Worm (Caenorhabditis elegans) whole organism, late embryonic: ENCODE measurements around the gene ssq-2.
"Not testable (repeated sequence)": the region's sequence is repeated elsewhere in the genome, so short reads cannot be mapped to it uniquely, and the experiment has no call there.

Experiments
- F13H6.1 ChIP-seq: sonication (generic microtip); optimal IDR thresholded peaks from 2 replicates; lab custom pipeline; 2016; ENCODE audit warnings: missing genetic modification characterization, missing compliant biosample characterization
- ceh-18 ChIP-seq: sonication (generic microtip); optimal IDR thresholded peaks from 2 replicates; lab custom pipeline; 2016; ENCODE audit warnings: missing genetic modification characterization, missing compliant biosample characterization
- ceh-2 ChIP-seq: sonication (generic microtip); optimal IDR thresholded peaks from 2 replicates; lab custom pipeline; 2016; ENCODE audit warnings: missing genotype, missing genetic modification characterization, missing compliant biosample characterization
- ceh-22 ChIP-seq: sonication (generic microtip); optimal IDR thresholded peaks from 2 replicates; lab custom pipeline; 2017; ENCODE audit warnings: missing biosample characterization, missing genetic modification characterization
- ceh-24 ChIP-seq: sonication (generic microtip); optimal IDR thresholded peaks from 2 replicates; lab custom pipeline; 2016; ENCODE audit warnings: mild to moderate bottlenecking, missing genetic modification characterization, missing compliant biosample characterization
- ceh-30 ChIP-seq: fragments of 150-350 bp; optimal IDR thresholded peaks from 2 replicates; lab custom pipeline; 2014; ENCODE audit warnings: missing biosample characterization, missing genetic modification characterization
- ceh-31 ChIP-seq: sonication (generic microtip); optimal IDR thresholded peaks from 2 replicates; lab custom pipeline; 2016; ENCODE audit warnings: missing genetic modification characterization, missing compliant biosample characterization
- ceh-48 ChIP-seq: sonication (generic microtip); optimal IDR thresholded peaks from 2 replicates; lab custom pipeline; 2016; ENCODE audit warnings: missing genetic modification characterization, inconsistent platforms, missing compliant biosample characterization
- ceh-6 ChIP-seq: fragments of 200-800 bp; sonication (Bioruptor generic); optimal IDR thresholded peaks from 2 replicates; lab custom pipeline; 2018; ENCODE audit warnings: mild to moderate bottlenecking, missing genetic modification characterization, missing compliant biosample characterization
- ceh-9 ChIP-seq: sonication (generic microtip); optimal IDR thresholded peaks from 2 replicates; lab custom pipeline; 2016; ENCODE audit warnings: mild to moderate bottlenecking, missing genetic modification characterization, inconsistent platforms, missing compliant biosample characterization
- che-1 ChIP-seq: sonication (generic microtip); optimal IDR thresholded peaks from 2 replicates; lab custom pipeline; 2016; ENCODE audit warnings: mild to moderate bottlenecking, missing genetic modification characterization, missing compliant biosample characterization
- fax-1 ChIP-seq: sonication (generic microtip); optimal IDR thresholded peaks from 2 replicates; lab custom pipeline; 2016; ENCODE audit warnings: missing genotype, missing genetic modification characterization, missing compliant biosample characterization
- fkh-10 ChIP-seq: fragments of 150-350 bp; optimal IDR thresholded peaks from 2 replicates; lab custom pipeline; 2014; ENCODE audit warnings: missing biosample characterization, missing genetic modification reagents, missing genetic modification characterization
- fkh-6 ChIP-seq: sonication (generic microtip); optimal IDR thresholded peaks from 2 replicates; lab custom pipeline; 2016; ENCODE audit warnings: missing genetic modification characterization, missing compliant biosample characterization
- hlh-15 ChIP-seq: sonication (generic microtip); optimal IDR thresholded peaks from 2 replicates; lab custom pipeline; 2016; ENCODE audit warnings: missing genetic modification characterization, missing compliant biosample characterization
- lin-11 ChIP-seq: fragments of 200-800 bp; sonication (Bioruptor generic); optimal IDR thresholded peaks from 2 replicates; lab custom pipeline; 2018; ENCODE audit warnings: mild to moderate bottlenecking, missing genetic modification characterization, missing compliant biosample characterization
- madf-2 ChIP-seq: sonication (generic microtip); optimal IDR thresholded peaks from 2 replicates; lab custom pipeline; 2017; ENCODE audit warnings: missing genetic modification characterization, missing compliant biosample characterization
- nfya-1 ChIP-seq: sonication (generic microtip); optimal IDR thresholded peaks from 2 replicates; lab custom pipeline; 2017; ENCODE audit warnings: missing genetic modification characterization, mild to moderate bottlenecking, missing compliant biosample characterization, antibody characterized with exemption, moderate library complexity
- nhr-11 ChIP-seq: fragments of 150-350 bp; optimal IDR thresholded peaks from 2 replicates; lab custom pipeline; 2014; ENCODE audit warnings: missing biosample characterization, missing genetic modification characterization
- nhr-232 ChIP-seq: sonication (generic microtip); optimal IDR thresholded peaks from 2 replicates; lab custom pipeline; 2016; ENCODE audit warnings: missing genetic modification characterization, missing compliant biosample characterization
- npax-4 ChIP-seq: sonication (generic microtip); optimal IDR thresholded peaks from 2 replicates; lab custom pipeline; 2016; ENCODE audit warnings: missing genetic modification characterization, missing compliant biosample characterization
- odd-2 ChIP-seq: sonication (generic microtip); optimal IDR thresholded peaks from 2 replicates; lab custom pipeline; 2017; ENCODE audit warnings: antibody characterized with exemption, mild to moderate bottlenecking, missing genetic modification characterization, missing compliant biosample characterization
- pat-9 ChIP-seq: fragments of 200-800 bp; sonication (Bioruptor generic); optimal IDR thresholded peaks from 2 replicates; lab custom pipeline; 2018; ENCODE audit warnings: mild to moderate bottlenecking, missing genetic modification characterization, moderate library complexity, missing compliant biosample characterization
- pax-1 ChIP-seq: fragments of 150-350 bp; optimal IDR thresholded peaks from 2 replicates; lab custom pipeline; 2014; ENCODE audit warnings: missing biosample characterization, missing genetic modification characterization
- pha-2 ChIP-seq: sonication (generic microtip); optimal IDR thresholded peaks from 2 replicates; lab custom pipeline; 2017; ENCODE audit warnings: mild to moderate bottlenecking, missing genetic modification characterization, missing compliant biosample characterization
- pqm-1 ChIP-seq: sonication (generic microtip); optimal IDR thresholded peaks from 2 replicates; lab custom pipeline; 2016; ENCODE audit warnings: missing genetic modification characterization, missing compliant biosample characterization
- pros-1 ChIP-seq: fragments of 150-350 bp; optimal IDR thresholded peaks from 2 replicates; lab custom pipeline; 2014; ENCODE audit warnings: missing biosample characterization, missing genetic modification reagents, missing genetic modification characterization
- ref-2 ChIP-seq: sonication (generic microtip); optimal IDR thresholded peaks from 2 replicates; lab custom pipeline; 2016; ENCODE audit warnings: missing genetic modification characterization, missing compliant biosample characterization
- rnt-1 ChIP-seq: sonication (generic microtip); optimal IDR thresholded peaks from 2 replicates; lab custom pipeline; 2016; ENCODE audit warnings: missing genetic modification characterization, missing compliant biosample characterization
- sdc-2 ChIP-seq: sonication (generic microtip); optimal IDR thresholded peaks from 2 replicates; lab custom pipeline; 2016; ENCODE audit warnings: missing genotype, missing genetic modification characterization, missing compliant biosample characterization
- syd-9 ChIP-seq: sonication (generic microtip); optimal IDR thresholded peaks from 2 replicates; lab custom pipeline; 2016; ENCODE audit warnings: mild to moderate bottlenecking, missing genetic modification characterization, moderate library complexity, missing compliant biosample characterization
- tbx-7 ChIP-seq: sonication (generic microtip); optimal IDR thresholded peaks from 2 replicates; lab custom pipeline; 2016; ENCODE audit warnings: missing genotype, missing genetic modification characterization, missing compliant biosample characterization
- ttx-3 ChIP-seq: sonication (generic microtip); optimal IDR thresholded peaks from 2 replicates; lab custom pipeline; 2016; ENCODE audit warnings: missing genetic modification reagents, missing genetic modification characterization, missing compliant biosample characterization
- unc-3 ChIP-seq, 2 experiments: fragments of 200-800 bp in 1 of 2; sonication (Bioruptor generic) in 1 of 2; sonication (generic microtip) in 1 of 2; conservative IDR thresholded peaks in 1 of 2; optimal IDR thresholded peaks in 1 of 2; 2 replicates each; pipeline versions ENCODE4 v1.3.6 to Lab custom; 2016 to 2022; ENCODE audit warnings: missing compliant biosample characterization in 2 of 2, missing genetic modification characterization in 2 of 2, missing genetic modification reagents in 1 of 2
- ztf-16 ChIP-seq: sonication (generic microtip); optimal IDR thresholded peaks from 2 replicates; lab custom pipeline; 2017; ENCODE audit warnings: missing genetic modification characterization, missing compliant biosample characterization

Gene ssq-2

ce11 chrIV:5012241-5012640, 16.3 kb downstream of the ssq-2 start, which contains the start of gene srm-1:
Gene srm-1 (plus strand): TSS chrIV:5012541.
- TF ChIP-seq fkh-6, result no peak
- no peak for TF ChIP-seq syd-9 (tag; lab: Kevin White, UChicago)
- no peak for TF ChIP-seq pat-9 (tag; lab: Kevin White, UChicago)
- no peak for TF ChIP-seq pha-2 (tag; lab: Kevin White, UChicago)
- no peak for TF ChIP-seq ceh-48 (tag; lab: Kevin White, UChicago)
- TF ChIP-seq odd-2 (tag; lab: Kevin White, UChicago), result no peak
- no peak for TF ChIP-seq ref-2
- TF ChIP-seq fkh-10, result no peak
- TF ChIP-seq ceh-24, result no peak
- TF ChIP-seq ceh-30 (tag; lab: Kevin White, UChicago), result no peak
- TF ChIP-seq nfya-1 (tag; lab: Kevin White, UChicago), result no peak
- no peak for TF ChIP-seq lin-11 (tag; lab: Kevin White, UChicago)
- TF ChIP-seq madf-2, result no peak
- TF ChIP-seq ceh-22, result no peak

ce11 chrIV:5016461-5016860, 20.5 kb downstream of the ssq-2 start, which contains the start of gene ssq-4:
Gene ssq-4 (plus strand): TSS chrIV:5016479.
- TF ChIP-seq fax-1, che-1, syd-9 (tag; lab: Kevin White, UChicago): not testable (repeated sequence)

ce11 chrIV:5017075-5017474, 21.1 kb downstream of the ssq-2 start, which contains the start of gene T28H11.7:
Gene T28H11.7 (minus strand): TSS chrIV:5017175.
- TF ChIP-seq ceh-22; ceh-9 (tag; lab: Kevin White, UChicago); nhr-232 (tag; lab: Kevin White, UChicago): not testable (repeated sequence)

- TF ChIP-seq pha-2 (tag; lab: Kevin White, UChicago), result no peak
- TF ChIP-seq ref-2, result no peak
- no peak for TF ChIP-seq npax-4
- no peak for TF ChIP-seq pros-1 (tag; lab: Kevin White, UChicago)
- no peak for TF ChIP-seq ceh-2 (tag; lab: Kevin White, UChicago)
- no peak for TF ChIP-seq fkh-6
- no peak for TF ChIP-seq unc-3 (GFP tag; conservative IDR thresholded peaks at IDR 0.05; lab: Robert Waterston, UW)
- TF ChIP-seq unc-3 (tag; optimal IDR thresholded peaks at IDR 0.05; lab: Kevin White, UChicago), result no peak
- no peak for TF ChIP-seq lin-11 (tag; lab: Kevin White, UChicago)
- TF ChIP-seq ztf-16 (tag; lab: Kevin White, UChicago), result no peak
- no peak for TF ChIP-seq nhr-232 (tag; lab: Kevin White, UChicago)
- no peak for TF ChIP-seq tbx-7 (tag; lab: Kevin White, UChicago)
- no peak for TF ChIP-seq ceh-6 (GFP tag; lab: Kevin White, UChicago)
- no peak for TF ChIP-seq hlh-15 (tag; lab: Kevin White, UChicago)
- no peak for TF ChIP-seq pax-1
- no peak for TF ChIP-seq ceh-24
- TF ChIP-seq F13H6.1 (tag; lab: Kevin White, UChicago), result no peak
- TF ChIP-seq ceh-18 (tag; lab: Kevin White, UChicago), result no peak
- no peak for TF ChIP-seq nhr-11
- TF ChIP-seq pqm-1 (tag; lab: Kevin White, UChicago), result no peak
Observed at ce11 chrIV:5020533-5020932, 24.6 kb downstream of the ssq-2 start, which contains the start of gene T28H11.8. Gene T28H11.8 (minus strand): TSS chrIV:5020633.

ce11 chrIV:5025646-5026045, 29.7 kb downstream of the ssq-2 start, which contains the start of gene C09B9.85:
Gene C09B9.85 (minus strand): TSS chrIV:5025746.
- no peak for TF ChIP-seq madf-2
- no peak for TF ChIP-seq syd-9 (tag; lab: Kevin White, UChicago)
- TF ChIP-seq sdc-2 (tag; lab: Kevin White, UChicago), result no peak
- no peak for TF ChIP-seq unc-3 (GFP tag; conservative IDR thresholded peaks at IDR 0.05; lab: Robert Waterston, UW)
- TF ChIP-seq unc-3 (tag; optimal IDR thresholded peaks at IDR 0.05; lab: Kevin White, UChicago), result no peak
- TF ChIP-seq nhr-11, result no peak
- TF ChIP-seq ceh-9 (tag; lab: Kevin White, UChicago), result no peak
- TF ChIP-seq ceh-31 (tag; lab: Kevin White, UChicago), result no peak
- TF ChIP-seq pqm-1 (tag; lab: Kevin White, UChicago), result no peak
- no peak for TF ChIP-seq rnt-1 (tag; lab: Kevin White, UChicago)
- TF ChIP-seq ceh-2 (tag; lab: Kevin White, UChicago), result no peak
- TF ChIP-seq fax-1 (tag; lab: Kevin White, UChicago), result no peak
- no peak for TF ChIP-seq ttx-3 (tag; lab: Kevin White, UChicago)
